Fruit fly (Drosophila melanogaster): ENCODE measurements around the gene Eig71Ek.

Eig71Ek gene

dm6 chr3L:15649561-15649960 is 11.5 kb upstream of the Eig71Ek start, which contains the start of the genes Eig71Ea and Eig71Eb:
Gene Eig71Ea, minus strand, starts transcription at chr3L:15649661.
Gene Eig71Eb, plus strand, starts transcription at chr3L:15649936.
- TF ChIP-seq tj (GFP tag; optimal IDR thresholded peaks at IDR 0.05) (no peak), CG14711 (tag; optimal IDR thresholded peaks at IDR 0.05) (no peak), Mnt (GFP tag; optimal IDR thresholded peaks at IDR 0.05) (no peak), kay (GFP tag; ENCODE audit: borderline replicate concordance) (no peak), bab1 (GFP tag; optimal IDR thresholded peaks at IDR 0.05) (no peak), CG33017 (tag; optimal IDR thresholded peaks at IDR 0.05) (no peak), toe (GFP tag; optimal IDR thresholded peaks at IDR 0.05) (no peak), CG7045 (GFP tag; optimal IDR thresholded peaks at IDR 0.05) (no peak), CG12768 (GFP tag; optimal IDR thresholded peaks at IDR 0.05) (no peak), cic (GFP tag; optimal IDR thresholded peaks at IDR 0.05) (no peak), pad (GFP tag; optimal IDR thresholded peaks at IDR 0.05) (no peak), CG1620 (GFP tag; optimal IDR thresholded peaks at IDR 0.05) (no peak), CG7101 (tag; optimal IDR thresholded peaks at IDR 0.05) (no peak), CG5204 (GFP tag; optimal IDR thresholded peaks at IDR 0.05) (no peak), Crg-1 (GFP tag; optimal IDR thresholded peaks at IDR 0.05) (no peak)

- TF ChIP-seq Hr96 (GFP tag; optimal IDR thresholded peaks at IDR 0.05) (no peak), Mnt (GFP tag; optimal IDR thresholded peaks at IDR 0.05) (no peak), CG33017 (tag; optimal IDR thresholded peaks at IDR 0.05) (no peak), cnc (optimal IDR thresholded peaks at IDR 0.05) (no peak), toe (GFP tag; optimal IDR thresholded peaks at IDR 0.05) (no peak), CG14711 (tag; optimal IDR thresholded peaks at IDR 0.05) (no peak), kay (GFP tag; ENCODE audit: borderline replicate concordance) (no peak), Crg-1 (GFP tag; optimal IDR thresholded peaks at IDR 0.05) (no peak), CG12768 (GFP tag; optimal IDR thresholded peaks at IDR 0.05) (no peak), CG5204 (GFP tag; optimal IDR thresholded peaks at IDR 0.05) (no peak), CG11617 (GFP tag; optimal IDR thresholded peaks at IDR 0.05) (no peak), cic (GFP tag; optimal IDR thresholded peaks at IDR 0.05) (no peak), CG7101 (tag; optimal IDR thresholded peaks at IDR 0.05) (no peak), CG1620 (GFP tag; optimal IDR thresholded peaks at IDR 0.05) (no peak), ovo (GFP tag; optimal IDR thresholded peaks at IDR 0.05) (no peak), tj (GFP tag; optimal IDR thresholded peaks at IDR 0.05) (no peak), CG7045 (GFP tag; optimal IDR thresholded peaks at IDR 0.05) (no peak), bab1 (GFP tag; optimal IDR thresholded peaks at IDR 0.05) (no peak)
Observed at dm6 chr3L:15650552-15650951, 10.5 kb upstream of the Eig71Ek start, which contains the start of gene CG43084. Gene CG43084, plus strand, starts transcription at chr3L:15650852.

DNA sequence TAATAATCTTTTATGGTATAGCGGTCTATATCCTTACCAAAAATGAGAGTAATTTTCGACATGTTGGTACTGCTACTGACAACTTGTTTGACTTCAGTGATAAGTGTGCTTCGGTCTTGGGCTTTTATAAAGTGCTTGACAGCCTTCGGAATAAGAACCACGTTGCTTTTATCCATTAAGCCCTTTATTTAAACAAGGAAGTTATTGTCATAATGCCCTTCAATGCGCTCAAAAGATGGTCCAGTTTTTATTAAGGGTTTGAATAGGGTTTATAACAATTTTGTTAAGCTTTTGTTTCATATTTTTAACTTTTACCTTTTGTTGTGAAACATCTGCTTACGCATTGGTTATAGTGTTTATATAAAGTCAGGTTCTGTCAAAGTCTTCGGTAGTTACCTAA is 8.9 kb upstream of the Eig71Ek start, which contains the start of the genes Eig71Ec and Eig71Ed:
Gene Eig71Ec (minus strand): TSS at position 101 of the 400 bp plus-strand sequence.
Gene Eig71Ed (plus strand): TSS at position 384 of the 400 bp plus-strand sequence.
- TF ChIP-seq Hr96 (GFP tag; optimal IDR thresholded peaks at IDR 0.05) (no peak), toe (GFP tag; optimal IDR thresholded peaks at IDR 0.05) (no peak), Clk (GFP tag; optimal IDR thresholded peaks at IDR 0.05) (no peak), kay (GFP tag; ENCODE audit: borderline replicate concordance) (no peak), Crg-1 (GFP tag; optimal IDR thresholded peaks at IDR 0.05) (no peak), bab1 (GFP tag; optimal IDR thresholded peaks at IDR 0.05) (no peak), Mnt (GFP tag; optimal IDR thresholded peaks at IDR 0.05) (no peak), tj (GFP tag; optimal IDR thresholded peaks at IDR 0.05) (no peak), cic (GFP tag; optimal IDR thresholded peaks at IDR 0.05) (no peak), ovo (GFP tag; optimal IDR thresholded peaks at IDR 0.05) (no peak), CG33017 (tag; optimal IDR thresholded peaks at IDR 0.05) (no peak), CG7101 (tag; optimal IDR thresholded peaks at IDR 0.05) (no peak), CG5204 (GFP tag; optimal IDR thresholded peaks at IDR 0.05) (no peak), CG11617 (GFP tag; optimal IDR thresholded peaks at IDR 0.05) (no peak), CG12768 (GFP tag; optimal IDR thresholded peaks at IDR 0.05) (no peak), cnc (optimal IDR thresholded peaks at IDR 0.05) (no peak), CG1620 (GFP tag; optimal IDR thresholded peaks at IDR 0.05) (no peak), CG7045 (GFP tag; optimal IDR thresholded peaks at IDR 0.05) (no peak), CG14711 (tag; optimal IDR thresholded peaks at IDR 0.05) (no peak), pad (GFP tag; optimal IDR thresholded peaks at IDR 0.05) (no peak)

- TF ChIP-seq kay (GFP tag; ENCODE audit: borderline replicate concordance) (no peak), CG14711 (tag; optimal IDR thresholded peaks at IDR 0.05) (no peak), CG11617 (GFP tag; optimal IDR thresholded peaks at IDR 0.05) (no peak), CG33017 (tag; optimal IDR thresholded peaks at IDR 0.05) (no peak), cic (GFP tag; optimal IDR thresholded peaks at IDR 0.05) (no peak), Mnt (GFP tag; optimal IDR thresholded peaks at IDR 0.05) (no peak), bab1 (GFP tag; optimal IDR thresholded peaks at IDR 0.05) (no peak), pad (GFP tag; optimal IDR thresholded peaks at IDR 0.05) (no peak), CG1620 (GFP tag; optimal IDR thresholded peaks at IDR 0.05) (no peak), tj (GFP tag; optimal IDR thresholded peaks at IDR 0.05) (no peak), cnc (optimal IDR thresholded peaks at IDR 0.05) (no peak), Hr96 (GFP tag; optimal IDR thresholded peaks at IDR 0.05) (no peak)
Observed at dm6 chr3L:15655910-15656309, 5.1 kb upstream of the Eig71Ek start, which contains the start of gene Eig71Ee. Gene Eig71Ee, minus strand, starts transcription at chr3L:15656010.

dm6 chr3L:15657290-15657689 is 3.8 kb upstream of the Eig71Ek start, which contains the start of the genes Eig71Ef and Eig71Eg:
Gene Eig71Ef, minus strand, starts transcription at chr3L:15657390.
Gene Eig71Eg, plus strand, starts transcription at chr3L:15657628.
- no peak for TF ChIP-seq CG7045 (GFP tag; optimal IDR thresholded peaks at IDR 0.05)
- no peak for TF ChIP-seq cnc (optimal IDR thresholded peaks at IDR 0.05)
- TF ChIP-seq Crg-1 (GFP tag; optimal IDR thresholded peaks at IDR 0.05), result no peak
- TF ChIP-seq CG5204 (GFP tag; optimal IDR thresholded peaks at IDR 0.05), result no peak
- no peak for TF ChIP-seq cic (GFP tag; optimal IDR thresholded peaks at IDR 0.05)
- no peak for TF ChIP-seq Clk (GFP tag; optimal IDR thresholded peaks at IDR 0.05)

- no peak for TF ChIP-seq toe (GFP tag; optimal IDR thresholded peaks at IDR 0.05)
- TF ChIP-seq cnc (optimal IDR thresholded peaks at IDR 0.05), result no peak
Observed at dm6 chr3L:15659341-15659740, 1.7 kb upstream of the Eig71Ek start, which contains the start of the genes Eig71Eh and Eig71Ei. Gene Eig71Eh, minus strand, starts transcription at chr3L:15659441. Gene Eig71Ei, plus strand, starts transcription at chr3L:15659707.
